Fruit fly (Drosophila melanogaster): ENCODE data around the gene brv3.
A peak's percentile ranks its signal among the peaks of the same experiment; 100 is the strongest.

Gene brv3

dm6 chrX:2603851-2604505 is 20.4 kb downstream of the brv3 start, which contains the start of the genes Klp3A and Zw10:
Gene Klp3A (minus strand): TSS chrX:2604052.
Gene Zw10 (plus strand): TSS chrX:2604197.
- TF ChIP-seq HLH106 (tag; optimal IDR thresholded peaks at IDR 0.05), result peak; percentile 62
- TF ChIP-seq tai (GFP tag; optimal IDR thresholded peaks at IDR 0.05), result no peak
- peak; percentile 36 for TF ChIP-seq CG9705 (GFP tag; optimal IDR thresholded peaks at IDR 0.05)
- TF ChIP-seq fru (GFP tag; optimal IDR thresholded peaks at IDR 0.05), result no peak
- TF ChIP-seq h (GFP tag; optimal IDR thresholded peaks at IDR 0.05), result peak; percentile 49
- no peak for TF ChIP-seq Mio (GFP tag; optimal IDR thresholded peaks at IDR 0.05)
- peak; percentile 46 for TF ChIP-seq Sp1 (GFP tag; optimal IDR thresholded peaks at IDR 0.05)
- no peak for TF ChIP-seq Rel (GFP tag; optimal IDR thresholded peaks at IDR 0.05)
- peak; percentile 28 for TF ChIP-seq Rel (tag; optimal IDR thresholded peaks at IDR 0.05)
- TF ChIP-seq usp (GFP tag; optimal IDR thresholded peaks at IDR 0.05), result no peak
- TF ChIP-seq ey (GFP tag; optimal IDR thresholded peaks at IDR 0.05), result peak; percentile 31
- no peak for TF ChIP-seq Jra (GFP tag; optimal IDR thresholded peaks at IDR 0.05)
- TF ChIP-seq woc (GFP tag; optimal IDR thresholded peaks at IDR 0.05), result peak; percentile 69
- TF ChIP-seq rgr (GFP tag; optimal IDR thresholded peaks at IDR 0.05), result peak; percentile 31
- TF ChIP-seq Hr78 (GFP tag; optimal IDR thresholded peaks at IDR 0.05), result no peak
- TF ChIP-seq Vsx2 (GFP tag; optimal IDR thresholded peaks at IDR 0.05; ENCODE audit: partially characterized antibody), result no peak
- no peak for TF ChIP-seq lola (GFP tag; optimal IDR thresholded peaks at IDR 0.05)
- TF ChIP-seq Myc (optimal IDR thresholded peaks at IDR 0.05), result peak; percentile 77
- no peak for TF ChIP-seq br (GFP tag; optimal IDR thresholded peaks at IDR 0.05)
- no peak for TF ChIP-seq Abd-B (GFP tag; optimal IDR thresholded peaks at IDR 0.05)
- TF ChIP-seq sage (GFP tag; optimal IDR thresholded peaks at IDR 0.05), result no peak
- TF ChIP-seq GATAd (GFP tag; optimal IDR thresholded peaks at IDR 0.05), result no peak
- no peak for TF ChIP-seq CrebA (GFP tag; optimal IDR thresholded peaks at IDR 0.05; ENCODE audit: borderline replicate concordance)
- TF ChIP-seq OdsH (GFP tag; optimal IDR thresholded peaks at IDR 0.05), result peak; percentile 17
- no peak for TF ChIP-seq CG32264 (GFP tag; optimal IDR thresholded peaks at IDR 0.05)

- TF ChIP-seq ey (GFP tag; optimal IDR thresholded peaks at IDR 0.05) (peak; percentile 97), dl (GFP tag; optimal IDR thresholded peaks at IDR 0.05; ENCODE audit: insufficient read depth in 1 of 2, partially characterized antibody in 2 of 2) (no peak), Vsx2 (GFP tag; optimal IDR thresholded peaks at IDR 0.05; ENCODE audit: partially characterized antibody) (no peak), woc (GFP tag; optimal IDR thresholded peaks at IDR 0.05) (peak; percentile 81), CG9705 (GFP tag; optimal IDR thresholded peaks at IDR 0.05) (peak; percentile 62), HLH106 (tag; optimal IDR thresholded peaks at IDR 0.05) (peak; percentile 93), lola (GFP tag; optimal IDR thresholded peaks at IDR 0.05) (no peak), Hr78 (GFP tag; optimal IDR thresholded peaks at IDR 0.05) (no peak), tai (GFP tag; optimal IDR thresholded peaks at IDR 0.05) (no peak), Jra (GFP tag; optimal IDR thresholded peaks at IDR 0.05) (peak; percentile 86), Hr83 (GFP tag; optimal IDR thresholded peaks at IDR 0.05; ENCODE audit: poor library complexity, severe bottlenecking) (peak; percentile 76), sv (GFP tag; optimal IDR thresholded peaks at IDR 0.05) (peak; percentile 76), Myc (optimal IDR thresholded peaks at IDR 0.05) (no peak), OdsH (GFP tag; optimal IDR thresholded peaks at IDR 0.05) (peak; percentile 94), h (GFP tag; optimal IDR thresholded peaks at IDR 0.05) (peak; percentile 97), psq (GFP tag; optimal IDR thresholded peaks at IDR 0.05) (peak; percentile 90), sage (GFP tag; optimal IDR thresholded peaks at IDR 0.05) (peak; percentile 92), fru (GFP tag; optimal IDR thresholded peaks at IDR 0.05) (peak; percentile 97), brk (GFP tag; optimal IDR thresholded peaks at IDR 0.05) (no peak), rgr (GFP tag; optimal IDR thresholded peaks at IDR 0.05) (peak; percentile 97), CrebA (GFP tag; optimal IDR thresholded peaks at IDR 0.05; ENCODE audit: borderline replicate concordance) (no peak), Mio (GFP tag; optimal IDR thresholded peaks at IDR 0.05) (peak; percentile 82), Sp1 (GFP tag; optimal IDR thresholded peaks at IDR 0.05) (peak; percentile 92), dsf (GFP tag; optimal IDR thresholded peaks at IDR 0.05; ENCODE audit: borderline replicate concordance) (peak; percentile 80), br (GFP tag; optimal IDR thresholded peaks at IDR 0.05) (peak; percentile 96), N (GFP tag; optimal IDR thresholded peaks at IDR 0.05) (no peak), dmrt93B (GFP tag; optimal IDR thresholded peaks at IDR 0.05) (peak; percentile 94), Rel (GFP tag; optimal IDR thresholded peaks at IDR 0.05) (peak; percentile 71), Rel (tag; optimal IDR thresholded peaks at IDR 0.05) (peak; percentile 68), jim (GFP tag; optimal IDR thresholded peaks at IDR 0.05) (peak; percentile 2), usp (GFP tag; optimal IDR thresholded peaks at IDR 0.05) (no peak), foxo (GFP tag; optimal IDR thresholded peaks at IDR 0.05) (peak; percentile 90 to 99), CG32264 (GFP tag; optimal IDR thresholded peaks at IDR 0.05) (peak; percentile 87), Hnf4 (GFP tag; optimal IDR thresholded peaks at IDR 0.05) (peak; percentile 96), Dif (GFP tag; optimal IDR thresholded peaks at IDR 0.05; ENCODE audit: partially characterized antibody) (no peak), Abd-B (GFP tag; optimal IDR thresholded peaks at IDR 0.05) (no peak), Dfd (GFP tag; optimal IDR thresholded peaks at IDR 0.05) (no peak), pan (optimal IDR thresholded peaks at IDR 0.05) (no peak), GATAd (GFP tag; optimal IDR thresholded peaks at IDR 0.05) (peak; percentile 33)
These were observed 30.6 kb downstream of the brv3 start for dm6 chrX:2593753-2594096.

Measured in whole organism, wandering third instar larva.